Fruit fly (Drosophila melanogaster) whole organism, adult: ENCODE results near the gene CG6051.
A peak's percentile ranks its signal among the peaks of the same experiment; 100 is the strongest.

Source experiments
- CG11617 ChIP-seq: fragments of 200-800 bp; sonication (Bioruptor generic); optimal IDR thresholded peaks from 2 replicates; lab custom pipeline; 2017; ENCODE audit warnings: mild to moderate bottlenecking, missing biosample characterization, missing genetic modification reagents, missing genetic modification characterization
- CG12768 ChIP-seq: fragments of 200-800 bp; sonication (Bioruptor generic); optimal IDR thresholded peaks from 2 replicates; lab custom pipeline; 2017; ENCODE audit warnings: missing biosample characterization, missing genetic modification characterization, mild to moderate bottlenecking, moderate library complexity, missing genetic modification reagents
- CG14711 ChIP-seq: fragments of 200-800 bp; sonication (Bioruptor generic); optimal IDR thresholded peaks from 2 replicates; lab custom pipeline; 2018; ENCODE audit warnings: missing biosample characterization, mild to moderate bottlenecking, missing genetic modification characterization, moderate library complexity
- CG1620 ChIP-seq: fragments of 200-800 bp; sonication (Bioruptor generic); optimal IDR thresholded peaks from 2 replicates; lab custom pipeline; 2016; ENCODE audit warnings: missing biosample characterization, missing genetic modification characterization
- CG33017 ChIP-seq: fragments of 200-800 bp; sonication (Bioruptor generic); optimal IDR thresholded peaks from 2 replicates; lab custom pipeline; 2018; ENCODE audit warnings: missing biosample characterization, mild to moderate bottlenecking, missing genetic modification characterization, moderate library complexity
- CG5204 ChIP-seq: fragments of 200-800 bp; sonication (Bioruptor generic); optimal IDR thresholded peaks from 2 replicates; lab custom pipeline; 2016; ENCODE audit warnings: missing biosample characterization, missing genetic modification characterization
- CG7045 ChIP-seq: fragments of 200-800 bp; sonication (Bioruptor generic); optimal IDR thresholded peaks from 2 replicates; lab custom pipeline; 2017; ENCODE audit warnings: missing biosample characterization, mild to moderate bottlenecking, missing genetic modification characterization
- CG7101 ChIP-seq: fragments of 200-800 bp; sonication (Bioruptor generic); optimal IDR thresholded peaks from 2 replicates; lab custom pipeline; 2018; ENCODE audit warnings: missing biosample characterization, mild to moderate bottlenecking, missing genetic modification characterization, moderate library complexity
- Clk ChIP-seq: fragments of 200-800 bp; sonication (Bioruptor generic); optimal IDR thresholded peaks from 2 replicates; lab custom pipeline; 2017; ENCODE audit warnings: missing biosample characterization, missing genetic modification characterization
- Crg-1 ChIP-seq: fragments of 200-800 bp; sonication (Bioruptor generic); optimal IDR thresholded peaks from 2 replicates; lab custom pipeline; 2016; ENCODE audit warnings: missing biosample characterization, missing genetic modification characterization
- Hr96 ChIP-seq: fragments of 200-800 bp; sonication (Bioruptor generic); optimal IDR thresholded peaks from 2 replicates; lab custom pipeline; 2016; ENCODE audit warnings: missing biosample characterization, missing genetic modification characterization
- Mnt ChIP-seq: fragments of 200-800 bp; sonication (Bioruptor generic); optimal IDR thresholded peaks from 2 replicates; lab custom pipeline; 2016; ENCODE audit warnings: missing biosample characterization, mild to moderate bottlenecking, missing genetic modification characterization
- bab1 ChIP-seq: fragments of 200-800 bp; sonication (Bioruptor generic); optimal IDR thresholded peaks from 3 replicates; lab custom pipeline; 2019; ENCODE audit warnings: missing biosample characterization, mild to moderate bottlenecking, missing genetic modification characterization, moderate library complexity
- cic ChIP-seq: fragments of 200-800 bp; sonication (Bioruptor generic); optimal IDR thresholded peaks from 2 replicates; lab custom pipeline; 2017; ENCODE audit warnings: missing biosample characterization, mild to moderate bottlenecking, missing genetic modification characterization, moderate library complexity
- cnc ChIP-seq, 2 experiments: fragments of >200 bp; optimal IDR thresholded peaks; 2 replicates each; lab custom pipeline; 2017
- kay ChIP-seq: fragments of 200-800 bp; sonication (Bioruptor generic); peaks from one replicate; lab custom pipeline; 2016; ENCODE audit warnings: missing biosample characterization, missing genetic modification characterization, borderline replicate concordance
- ovo ChIP-seq: fragments of 200-800 bp; sonication (Bioruptor generic); optimal IDR thresholded peaks from 2 replicates; lab custom pipeline; 2016; ENCODE audit warnings: missing biosample characterization, missing genetic modification characterization
- pad ChIP-seq: fragments of 200-800 bp; sonication (Bioruptor generic); optimal IDR thresholded peaks from 3 replicates; lab custom pipeline; 2017; ENCODE audit warnings: missing biosample characterization, missing genetic modification characterization, mild to moderate bottlenecking, moderate library complexity, missing genetic modification reagents
- tj ChIP-seq: fragments of 200-800 bp; sonication (Bioruptor generic); optimal IDR thresholded peaks from 3 replicates; lab custom pipeline; 2017; ENCODE audit warnings: missing biosample characterization, mild to moderate bottlenecking, missing genetic modification characterization, moderate library complexity
- toe ChIP-seq: fragments of 200-800 bp; sonication (Bioruptor generic); optimal IDR thresholded peaks from 2 replicates; lab custom pipeline; 2016; ENCODE audit warnings: missing biosample characterization, missing genetic modification characterization

The CG6051 gene

DNA sequence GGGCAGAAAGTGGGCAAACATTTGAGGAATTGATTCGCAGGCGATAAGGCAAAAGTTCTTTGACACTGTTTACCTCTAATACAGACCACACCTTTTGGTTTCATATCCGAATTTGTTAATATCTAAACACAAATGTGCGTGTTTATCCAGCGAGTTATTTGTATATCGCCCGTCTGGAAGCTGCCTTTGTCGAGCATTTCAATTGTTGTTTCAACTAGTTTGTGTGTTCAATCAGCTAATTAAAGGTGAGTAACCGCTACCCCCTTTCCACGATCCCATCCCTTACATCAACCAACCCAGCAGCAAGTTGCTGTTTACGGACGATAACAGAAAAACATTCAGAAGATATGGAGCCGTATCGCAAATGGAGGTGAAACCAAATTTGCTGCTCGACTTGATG, 19.5 kb downstream of the CG6051 start:
- TF ChIP-seq Clk (GFP tag; lab: Kevin White, UChicago) (no peak), CG1620 (peak; percentile 40), tj (GFP tag; lab: Kevin White, UChicago) (no peak), CG33017 (peak; percentile 6), cic (peak; percentile 20), ovo (GFP tag; lab: Kevin White, UChicago) (peak; percentile 44), toe (GFP tag; lab: Kevin White, UChicago) (no peak), CG14711 (tag; lab: Kevin White, UChicago) (peak; percentile 11), CG7045 (peak; percentile 29), Crg-1 (GFP tag; lab: Kevin White, UChicago) (peak; percentile 63), Hr96 (GFP tag; lab: Kevin White, UChicago) (no peak), kay (GFP tag; lab: Kevin White, UChicago) (peak; percentile 56), CG12768 (GFP tag; lab: Kevin White, UChicago) (peak; percentile 39), CG11617 (GFP tag; lab: Kevin White, UChicago) (peak; percentile 12), pad (GFP tag; lab: Kevin White, UChicago) (no peak), CG7101 (tag; lab: Kevin White, UChicago) (peak; percentile 46)

DNA sequence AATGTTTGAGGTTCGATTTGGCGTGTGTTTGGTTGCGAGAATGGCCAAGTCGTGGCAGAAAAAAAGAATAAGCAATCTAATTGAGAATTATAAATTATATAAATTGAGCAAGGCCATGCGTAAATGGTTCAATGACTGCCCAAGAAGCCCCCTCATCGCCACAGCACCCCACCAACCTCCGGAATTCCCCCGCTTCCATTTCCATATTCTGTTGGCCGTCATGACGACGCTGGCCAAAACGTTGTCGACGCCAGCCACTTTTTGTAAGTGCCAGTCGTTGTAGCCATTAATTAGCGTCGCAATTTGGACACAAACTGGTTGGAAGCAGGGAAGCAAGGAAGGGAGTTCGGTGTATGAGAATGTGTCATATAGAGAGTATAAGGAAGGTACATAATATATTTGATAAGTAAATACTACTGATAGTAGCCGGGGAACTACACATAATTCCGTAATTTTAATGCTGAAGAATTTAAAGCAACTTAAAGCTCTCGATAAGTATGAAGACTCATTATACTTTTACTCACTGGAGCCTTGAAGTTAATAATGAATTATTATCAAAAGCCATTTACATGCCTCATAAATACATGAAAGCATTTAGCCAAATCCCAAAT, 20.2 kb downstream of the CG6051 start:
- no peak for TF ChIP-seq CG7101 (tag; lab: Kevin White, UChicago)
- TF ChIP-seq tj (GFP tag; lab: Kevin White, UChicago) = peak; percentile 62
- no peak for TF ChIP-seq Clk (GFP tag; lab: Kevin White, UChicago)
- TF ChIP-seq CG7045 = no peak
- no peak for TF ChIP-seq ovo (GFP tag; lab: Kevin White, UChicago)
- peak; percentile 47 for TF ChIP-seq kay (GFP tag; lab: Kevin White, UChicago)

DNA sequence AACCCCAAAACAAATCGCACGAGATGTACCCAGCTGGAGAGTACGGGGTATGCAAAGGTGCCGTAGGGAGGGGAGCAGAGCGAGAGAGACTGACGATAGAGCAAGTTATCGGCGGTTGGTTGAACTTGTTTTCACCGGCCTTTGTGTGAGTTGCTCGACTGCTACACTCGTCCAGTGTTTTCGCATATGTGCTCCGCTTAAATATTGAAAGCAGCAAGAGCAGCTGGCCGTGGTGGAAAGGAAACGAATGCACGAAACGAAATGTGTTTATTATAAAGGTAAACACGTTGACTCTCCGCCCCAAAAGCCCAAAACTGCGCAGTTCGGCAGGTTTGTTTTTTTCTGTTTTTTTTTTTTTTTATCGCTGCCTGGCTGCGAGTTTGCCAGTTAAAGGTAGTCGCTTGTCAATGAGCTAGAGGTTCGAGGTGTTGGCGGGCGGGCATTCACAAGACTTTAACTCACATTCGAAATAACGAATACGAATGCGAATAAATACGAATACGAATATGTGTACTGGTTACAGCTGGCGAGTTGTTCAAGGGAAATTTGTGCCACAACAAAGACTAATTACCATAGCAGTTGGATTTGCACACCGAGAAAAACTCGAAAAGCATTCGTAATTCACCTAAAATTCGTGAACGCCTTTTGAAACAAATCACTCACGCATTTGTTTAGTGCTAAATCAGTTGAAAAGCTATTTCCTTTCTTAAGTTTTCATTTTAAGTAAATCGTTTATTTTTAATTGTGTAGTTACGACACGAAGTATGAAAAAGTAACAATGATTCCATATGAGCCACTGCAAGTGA, 21.1 kb downstream of the CG6051 start:
- peak; percentile 65 for TF ChIP-seq Mnt (GFP tag; lab: Kevin White, UChicago)
- TF ChIP-seq toe (GFP tag; lab: Kevin White, UChicago) = no peak
- peak; percentile 19 for TF ChIP-seq CG7045
- TF ChIP-seq ovo (GFP tag; lab: Kevin White, UChicago) = no peak
- peak; percentile 13 for TF ChIP-seq Hr96 (GFP tag; lab: Kevin White, UChicago)
- TF ChIP-seq pad (GFP tag; lab: Kevin White, UChicago) = no peak
- peak; percentile 47 for TF ChIP-seq cic
- TF ChIP-seq Crg-1 (GFP tag; lab: Kevin White, UChicago) = peak; percentile 14
- TF ChIP-seq CG12768 (GFP tag; lab: Kevin White, UChicago) = peak; percentile 22
- no peak for TF ChIP-seq CG1620
- peak; percentile 8 for TF ChIP-seq CG33017
- TF ChIP-seq cnc (optimal IDR thresholded peaks at IDR 0.05; lab: Kevin White, UChicago) = no peak
- no peak for TF ChIP-seq CG5204 (GFP tag; lab: Kevin White, UChicago)
- TF ChIP-seq CG11617 (GFP tag; lab: Kevin White, UChicago) = peak; percentile 3
- no peak for TF ChIP-seq kay (GFP tag; lab: Kevin White, UChicago)
- TF ChIP-seq bab1 (GFP tag; lab: Kevin White, UChicago) = peak; percentile 37
- no peak for TF ChIP-seq Clk (GFP tag; lab: Kevin White, UChicago)
- TF ChIP-seq tj (GFP tag; lab: Kevin White, UChicago) = peak; percentile 70
- TF ChIP-seq CG14711 (tag; lab: Kevin White, UChicago) = peak; percentile 36
- TF ChIP-seq CG7101 (tag; lab: Kevin White, UChicago) = peak; percentile 7

DNA sequence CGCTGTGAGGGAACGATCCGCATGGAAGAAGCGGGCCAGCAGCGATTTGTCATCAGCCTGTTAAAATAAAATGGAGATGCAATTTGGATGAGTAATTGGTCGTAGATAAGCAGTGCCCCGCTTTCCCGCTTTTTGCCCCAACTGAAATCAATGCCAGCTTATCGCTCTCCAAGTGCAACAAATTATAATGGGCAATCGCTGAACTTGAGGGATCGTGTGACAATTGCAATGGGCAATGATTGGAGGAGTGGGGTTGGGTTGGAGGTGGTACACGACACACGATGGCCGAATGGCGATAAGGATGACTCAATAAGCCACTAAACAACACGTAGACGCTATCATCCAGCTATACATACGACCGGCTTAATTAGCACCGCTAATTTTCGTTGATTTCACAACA, 22.1 kb downstream of the CG6051 start:
- TF ChIP-seq Mnt (GFP tag; lab: Kevin White, UChicago) = peak; percentile 44
- no peak for TF ChIP-seq ovo (GFP tag; lab: Kevin White, UChicago)
- TF ChIP-seq bab1 (GFP tag; lab: Kevin White, UChicago) = no peak

DNA sequence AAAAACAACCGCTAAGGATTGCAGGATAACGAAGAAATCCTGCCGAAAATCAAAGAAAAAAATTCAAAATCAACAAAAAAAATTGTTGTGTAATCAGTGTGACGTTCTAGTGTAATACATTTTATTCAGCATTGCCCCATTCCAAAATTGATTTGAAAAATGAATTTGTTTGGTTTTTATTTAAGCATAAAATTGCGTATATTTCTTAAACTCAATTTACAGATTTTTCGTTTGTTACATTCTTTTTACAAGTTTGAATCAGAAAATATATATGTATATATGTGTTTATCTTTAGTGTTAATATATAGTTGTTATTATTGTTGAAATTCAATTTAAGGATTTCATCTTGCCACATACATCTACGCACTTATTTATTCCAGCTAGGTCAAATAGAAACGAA, 26.3 kb downstream of the CG6051 start, which contains the start of gene CG6059:
TSS of gene CG6059 (minus strand) at position 101 of the 400 bp plus-strand sequence.
- TF ChIP-seq Clk (GFP tag; lab: Kevin White, UChicago) (no peak), Hr96 (GFP tag; lab: Kevin White, UChicago) (no peak), Crg-1 (GFP tag; lab: Kevin White, UChicago) (no peak), CG33017 (no peak), CG5204 (GFP tag; lab: Kevin White, UChicago) (no peak), CG11617 (GFP tag; lab: Kevin White, UChicago) (no peak), CG14711 (tag; lab: Kevin White, UChicago) (no peak)

- no peak for TF ChIP-seq ovo (GFP tag; lab: Kevin White, UChicago)
- TF ChIP-seq Mnt (GFP tag; lab: Kevin White, UChicago) = no peak
- TF ChIP-seq Crg-1 (GFP tag; lab: Kevin White, UChicago) = no peak
- no peak for TF ChIP-seq cic
- TF ChIP-seq CG7101 (tag; lab: Kevin White, UChicago) = no peak
- TF ChIP-seq CG33017 = no peak
- TF ChIP-seq kay (GFP tag; lab: Kevin White, UChicago) = no peak
- TF ChIP-seq pad (GFP tag; lab: Kevin White, UChicago) = no peak
- TF ChIP-seq CG5204 (GFP tag; lab: Kevin White, UChicago) = no peak
- TF ChIP-seq bab1 (GFP tag; lab: Kevin White, UChicago) = no peak
- no peak for TF ChIP-seq cnc (optimal IDR thresholded peaks at IDR 0.05; lab: Kevin White, UChicago)
- no peak for TF ChIP-seq Clk (GFP tag; lab: Kevin White, UChicago)
- no peak for TF ChIP-seq CG14711 (tag; lab: Kevin White, UChicago)
- TF ChIP-seq CG1620 = no peak
- no peak for TF ChIP-seq CG7045
- no peak for TF ChIP-seq tj (GFP tag; lab: Kevin White, UChicago)
Observed at dm6 chr3R:27118346-27118745, 32.5 kb downstream of the CG6051 start, which contains the start of gene CG5882. Gene CG5882, plus strand, starts transcription at chr3R:27118646.
